Fruit fly (Drosophila melanogaster) whole organism, prepupa: ENCODE measurements around the gene Syt12.

ENCODE experiments used
- Blimp-1 ChIP-seq: fragments of 200-800 bp; sonication (Bioruptor generic); optimal IDR thresholded peaks from 3 replicates; lab custom pipeline; 2017; ENCODE audit warnings: missing biosample characterization, missing genetic modification characterization, mild to moderate bottlenecking, moderate library complexity, missing genetic modification reagents
- CG10631 ChIP-seq: fragments of 200-800 bp; sonication (Bioruptor generic); optimal IDR thresholded peaks from 2 replicates; lab custom pipeline; 2016; ENCODE audit warnings: missing biosample characterization, missing genetic modification characterization
- CG10669 ChIP-seq: fragments of 200-800 bp; sonication (Bioruptor generic); optimal IDR thresholded peaks from 3 replicates; lab custom pipeline; 2018; ENCODE audit warnings: missing biosample characterization, mild to moderate bottlenecking, missing genetic modification characterization, moderate library complexity
- CG11294 ChIP-seq: fragments of 200-800 bp; sonication (Bioruptor generic); IDR thresholded peaks from 2 replicates; pipeline ENCODE4 v1.3.6; 2022; ENCODE audit warnings: missing biosample characterization, missing genetic modification characterization
- CG11762 ChIP-seq: fragments of 200-800 bp; sonication (Bioruptor generic); optimal IDR thresholded peaks from 3 replicates; lab custom pipeline; 2016; ENCODE audit warnings: missing biosample characterization, missing genetic modification characterization; ENCODE audit not compliant: insufficient read depth
- CG11902 ChIP-seq: fragments of 200-800 bp; sonication (Bioruptor generic); optimal IDR thresholded peaks from 3 replicates; lab custom pipeline; 2016; ENCODE audit warnings: missing biosample characterization, missing genetic modification characterization
- CG15336 ChIP-seq: fragments of 200-800 bp; sonication (Bioruptor generic); IDR thresholded peaks from 2 replicates; pipeline ENCODE4 v1.3.6; 2022; ENCODE audit warnings: missing biosample characterization, missing genetic modification characterization
- CG1621 ChIP-seq: fragments of 200-800 bp; sonication (Bioruptor generic); optimal IDR thresholded peaks from 3 replicates; lab custom pipeline; 2018; ENCODE audit warnings: missing biosample characterization, mild to moderate bottlenecking, missing genetic modification characterization
- CG3032 ChIP-seq: fragments of 200-800 bp; optimal IDR thresholded peaks from 2 replicates; lab custom pipeline; 2019; ENCODE audit warnings: missing biosample characterization, mild to moderate bottlenecking, missing genetic modification characterization, moderate library complexity
- CG31627 ChIP-seq: fragments of 200-800 bp; sonication (Bioruptor generic); optimal IDR thresholded peaks from 3 replicates; lab custom pipeline; 2016; ENCODE audit warnings: missing biosample characterization, missing genetic modification characterization
- CG32006 ChIP-seq: fragments of 200-800 bp; sonication (Bioruptor generic); optimal IDR thresholded peaks from 3 replicates; lab custom pipeline; 2017; ENCODE audit warnings: missing biosample characterization, mild to moderate bottlenecking, missing genetic modification characterization
- CG34406 ChIP-seq: fragments of 200-800 bp; sonication (Bioruptor generic); optimal IDR thresholded peaks from 3 replicates; lab custom pipeline; 2016; ENCODE audit warnings: missing biosample characterization, missing genetic modification characterization
- CG6163 ChIP-seq: fragments of 200-800 bp; sonication (Bioruptor generic); IDR thresholded peaks from 3 replicates; pipeline ENCODE4 v1.3.6; 2022; ENCODE audit warnings: missing biosample characterization, missing genetic modification characterization
- CG6276 ChIP-seq: fragments of 200-800 bp; sonication (Bioruptor generic); optimal IDR thresholded peaks from 2 replicates; lab custom pipeline; 2017; ENCODE audit warnings: missing biosample characterization, mild to moderate bottlenecking, missing genetic modification characterization
- CG6854 ChIP-seq: fragments of 200-800 bp; sonication (Bioruptor generic); optimal IDR thresholded peaks from 2 replicates; lab custom pipeline; 2017; ENCODE audit warnings: missing biosample characterization, mild to moderate bottlenecking, missing genetic modification characterization
- CG8319 ChIP-seq: fragments of 200-800 bp; sonication (Bioruptor generic); optimal IDR thresholded peaks from 3 replicates; lab custom pipeline; 2016; ENCODE audit warnings: missing biosample characterization, missing genetic modification characterization
- CG9139 ChIP-seq: fragments of 200-800 bp; sonication (Bioruptor generic); optimal IDR thresholded peaks from 3 replicates; lab custom pipeline; 2017; ENCODE audit warnings: missing biosample characterization, mild to moderate bottlenecking, missing genetic modification characterization
- Eip75B ChIP-seq: fragments of 200-800 bp; sonication (Bioruptor generic); optimal IDR thresholded peaks from 3 replicates; lab custom pipeline; 2016; ENCODE audit warnings: missing biosample characterization, missing genetic modification characterization
- Eip93F ChIP-seq: fragments of 200-800 bp; sonication (Bioruptor generic); optimal IDR thresholded peaks from 2 replicates; lab custom pipeline; 2016; ENCODE audit warnings: missing biosample characterization, mild to moderate bottlenecking, missing genetic modification characterization
- Ets96B ChIP-seq: fragments of 200-800 bp; optimal IDR thresholded peaks from 2 replicates; lab custom pipeline; 2019; ENCODE audit warnings: missing biosample characterization, mild to moderate bottlenecking, missing genetic modification characterization, moderate library complexity
- Gug ChIP-seq: fragments of 200-800 bp; sonication (Bioruptor generic); IDR thresholded peaks from 2 replicates; pipeline ENCODE4 v1.3.6; 2022; ENCODE audit warnings: missing biosample characterization, missing genetic modification characterization
- Hr38 ChIP-seq: sonication (Bioruptor generic); optimal IDR thresholded peaks from 2 replicates; lab custom pipeline; 2016; ENCODE audit warnings: missing biosample characterization, missing genetic modification characterization
- Hr39 ChIP-seq: fragments of 200-800 bp; sonication (Bioruptor generic); optimal IDR thresholded peaks from 2 replicates; lab custom pipeline; 2016; ENCODE audit warnings: missing biosample characterization, missing genetic modification characterization
- Lpt ChIP-seq: fragments of 200-800 bp; sonication (Bioruptor generic); optimal IDR thresholded peaks from 3 replicates; lab custom pipeline; 2016; ENCODE audit warnings: missing biosample characterization, missing genetic modification characterization
- Met ChIP-seq: fragments of 200-800 bp; sonication (Bioruptor generic); optimal IDR thresholded peaks from 3 replicates; lab custom pipeline; 2016; ENCODE audit warnings: missing biosample characterization, missing genetic modification characterization
- OdsH ChIP-seq: fragments of 200-800 bp; sonication (Bioruptor generic); optimal IDR thresholded peaks from 3 replicates; lab custom pipeline; 2016; ENCODE audit warnings: missing biosample characterization, missing genetic modification characterization
- Smox ChIP-seq: fragments of 200-800 bp; sonication (Bioruptor generic); optimal IDR thresholded peaks from 3 replicates; lab custom pipeline; 2016; ENCODE audit warnings: missing biosample characterization, missing genetic modification characterization
- Sox102F ChIP-seq: fragments of 200-800 bp; sonication (Bioruptor generic); optimal IDR thresholded peaks from 2 replicates; lab custom pipeline; 2016; ENCODE audit warnings: missing biosample characterization, mild to moderate bottlenecking, missing genetic modification characterization
- Sox14 ChIP-seq: fragments of 200-800 bp; sonication (Bioruptor generic); optimal IDR thresholded peaks from 3 replicates; lab custom pipeline; 2016; ENCODE audit warnings: missing biosample characterization, missing genetic modification characterization
- Sox15 ChIP-seq: fragments of 200-800 bp; sonication (Bioruptor generic); optimal IDR thresholded peaks from 3 replicates; lab custom pipeline; 2016; ENCODE audit warnings: missing biosample characterization, missing genetic modification characterization
- achi ChIP-seq: fragments of 200-800 bp; sonication (Bioruptor generic); optimal IDR thresholded peaks from 3 replicates; lab custom pipeline; 2016; ENCODE audit warnings: missing biosample characterization, missing genetic modification characterization
- cyc ChIP-seq: fragments of 200-800 bp; sonication (Bioruptor generic); optimal IDR thresholded peaks from 3 replicates; lab custom pipeline; 2016; ENCODE audit warnings: missing biosample characterization, missing genetic modification characterization
- dac ChIP-seq: fragments of 200-800 bp; sonication (Bioruptor generic); optimal IDR thresholded peaks from 2 replicates; lab custom pipeline; 2017; ENCODE audit warnings: missing biosample characterization, mild to moderate bottlenecking, missing genetic modification characterization
- eg ChIP-seq: fragments of 200-800 bp; sonication (Bioruptor generic); IDR thresholded peaks from 3 replicates; pipeline ENCODE4 v1.3.6; 2022; ENCODE audit warnings: missing biosample characterization, missing genetic modification characterization
- esn ChIP-seq: fragments of 200-800 bp; sonication (Bioruptor generic); optimal IDR thresholded peaks from 2 replicates; lab custom pipeline; 2016; ENCODE audit warnings: missing biosample characterization, mild to moderate bottlenecking, missing genetic modification characterization, moderate library complexity
- fd59A ChIP-seq: fragments of 200-800 bp; sonication (Bioruptor generic); optimal IDR thresholded peaks from 2 replicates; lab custom pipeline; 2017; ENCODE audit warnings: missing biosample characterization, mild to moderate bottlenecking, missing genetic modification characterization, missing genetic modification reagents
- fd85E ChIP-seq: fragments of 200-800 bp; sonication (Bioruptor generic); optimal IDR thresholded peaks from 3 replicates; lab custom pipeline; 2016; ENCODE audit warnings: missing biosample characterization, missing genetic modification characterization
- lz ChIP-seq: fragments of 200-800 bp; sonication (Bioruptor generic); optimal IDR thresholded peaks from 3 replicates; lab custom pipeline; 2016; ENCODE audit warnings: missing biosample characterization, missing genetic modification characterization
- net ChIP-seq: fragments of 200-800 bp; sonication (Bioruptor generic); optimal IDR thresholded peaks from 3 replicates; lab custom pipeline; 2016; ENCODE audit warnings: missing biosample characterization, missing genetic modification characterization
- pdm3 ChIP-seq: fragments of 200-800 bp; sonication (Bioruptor generic); optimal IDR thresholded peaks from 3 replicates; lab custom pipeline; 2016; ENCODE audit warnings: missing biosample characterization, missing genetic modification characterization
- salr ChIP-seq, 2 experiments: fragments of 200-800 bp; sonication (Bioruptor generic); optimal IDR thresholded peaks; 3 replicates each; lab custom pipeline; 2016 to 2018; ENCODE audit warnings: missing biosample characterization in 2 of 2, missing genetic modification characterization in 2 of 2, mild to moderate bottlenecking in 1 of 2
- ss ChIP-seq, 2 experiments: fragments of 200-800 bp; sonication (Bioruptor generic); optimal IDR thresholded peaks; 2 replicates in 1 of 2; 3 replicates in 1 of 2; lab custom pipeline; 2017 to 2018; ENCODE audit warnings: mild to moderate bottlenecking in 2 of 2, missing biosample characterization in 2 of 2, missing genetic modification characterization in 2 of 2, moderate library complexity in 1 of 2
- svp ChIP-seq: fragments of 200-800 bp; sonication (Bioruptor generic); peaks from one replicate; lab custom pipeline; 2016; ENCODE audit warnings: missing biosample characterization, missing genetic modification characterization
- topi ChIP-seq: fragments of 200-800 bp; sonication (Bioruptor generic); optimal IDR thresholded peaks from 3 replicates; lab custom pipeline; 2016; ENCODE audit warnings: missing biosample characterization, missing genetic modification characterization
- vri ChIP-seq: fragments of 200-800 bp; sonication (Bioruptor generic); optimal IDR thresholded peaks from 3 replicates; lab custom pipeline; 2016; ENCODE audit warnings: missing biosample characterization, mild to moderate bottlenecking, missing genetic modification characterization

Syt12 gene

dm6 chrX:13329572-13330046 lies 29.4 kb upstream of the Syt12 start, which contains the start of gene Prx2 (continued):
- TF ChIP-seq cyc (GFP tag; lab: Kevin White, UChicago) (peak; percentile 26), topi (GFP tag; lab: Kevin White, UChicago) (peak; percentile 33), ss (GFP tag; optimal IDR thresholded peaks at IDR 0.05; lab: Kevin White, UChicago) (peak; percentile 0 to 49), Blimp-1 (no peak), lz (GFP tag; lab: Kevin White, UChicago) (peak; percentile 4), fd85E (GFP tag; lab: Kevin White, UChicago) (no peak), CG15336 (GFP tag; lab: Robert Waterston, UW) (peak; percentile 52; the same call in 1 of the 2 replicates), achi (GFP tag; lab: Kevin White, UChicago) (peak; percentile 26), Eip93F (GFP tag; lab: Kevin White, UChicago) (no peak), CG11902 (no peak), Smox (peak; percentile 6), CG11762 (GFP tag; lab: Kevin White, UChicago) (no peak), Met (GFP tag; lab: Kevin White, UChicago) (peak; percentile 35)

dm6 chrX:13331814-13332701 lies 27.0 kb upstream of the Syt12 start:
- TF ChIP-seq Lpt (GFP tag; lab: Kevin White, UChicago): peak; percentile 79
- TF ChIP-seq CG15336 (GFP tag; lab: Robert Waterston, UW): peak; percentile 89
- TF ChIP-seq esn: peak; percentile 89
- TF ChIP-seq CG31627 (GFP tag; lab: Kevin White, UChicago): peak; percentile 80
- TF ChIP-seq CG32006 (GFP tag; lab: Kevin White, UChicago): peak; percentile 93
- TF ChIP-seq CG11762 (GFP tag; lab: Kevin White, UChicago): peak; percentile 85
- TF ChIP-seq Met (GFP tag; lab: Kevin White, UChicago): peak; percentile 88
- TF ChIP-seq Blimp-1: peak; percentile 16
- TF ChIP-seq CG6276: peak; percentile 86
- TF ChIP-seq OdsH (GFP tag; lab: Kevin White, UChicago): peak; percentile 87
- peak; percentile 94 for TF ChIP-seq eg (GFP tag; lab: Robert Waterston, UW)
- TF ChIP-seq fd59A (GFP tag; lab: Kevin White, UChicago): peak; percentile 58
- peak; percentile 90 for TF ChIP-seq vri (GFP tag; lab: Kevin White, UChicago)
- TF ChIP-seq fd85E (GFP tag; lab: Kevin White, UChicago): peak; percentile 28
- peak; percentile 65 to 69 for TF ChIP-seq salr (GFP tag; optimal IDR thresholded peaks at IDR 0.05; lab: Kevin White, UChicago)
- TF ChIP-seq Hr39: peak; percentile 83
- TF ChIP-seq dac (GFP tag; lab: Kevin White, UChicago): peak; percentile 85
- TF ChIP-seq Sox102F (GFP tag; lab: Kevin White, UChicago): peak; percentile 86
- peak; percentile 66 for TF ChIP-seq CG8319 (GFP tag; lab: Kevin White, UChicago)
- TF ChIP-seq Gug (GFP tag; lab: Robert Waterston, UW): peak; percentile 84
- TF ChIP-seq CG1621 (tag; lab: Kevin White, UChicago): peak; percentile 73
- peak; percentile 32 for TF ChIP-seq Eip93F (GFP tag; lab: Kevin White, UChicago)
- TF ChIP-seq achi (GFP tag; lab: Kevin White, UChicago): peak; percentile 79
- TF ChIP-seq CG10631 (GFP tag; lab: Kevin White, UChicago): peak; percentile 76
- no peak for TF ChIP-seq Hr38
- TF ChIP-seq topi (GFP tag; lab: Kevin White, UChicago): peak; percentile 89
- TF ChIP-seq CG3032: peak; percentile 73
- peak; percentile 85 for TF ChIP-seq CG34406 (GFP tag; lab: Kevin White, UChicago)
- peak; percentile 86 for TF ChIP-seq net (GFP tag; lab: Kevin White, UChicago)
- TF ChIP-seq Sox15: peak; percentile 75
- TF ChIP-seq CG11294 (GFP tag; lab: Robert Waterston, UW): peak; percentile 78; the same call in 1 of the 2 replicates
- TF ChIP-seq Eip75B: peak; percentile 89
- peak; percentile 92 for TF ChIP-seq svp (GFP tag; lab: Kevin White, UChicago)
- peak; percentile 86 for TF ChIP-seq pdm3 (GFP tag; lab: Kevin White, UChicago)
- TF ChIP-seq Ets96B (tag; lab: Kevin White, UChicago): peak; percentile 72
- peak; percentile 43 to 66 for TF ChIP-seq ss (GFP tag; optimal IDR thresholded peaks at IDR 0.05; lab: Kevin White, UChicago)
- TF ChIP-seq CG6854: peak; percentile 12
- peak; percentile 2 for TF ChIP-seq CG9139
- peak; percentile 82 for TF ChIP-seq Smox
- peak; percentile 69 for TF ChIP-seq CG11902
- TF ChIP-seq CG10669: peak; percentile 84
- peak; percentile 93 for TF ChIP-seq CG6163 (GFP tag; lab: Robert Waterston, UW)
- TF ChIP-seq Sox14 (GFP tag; lab: Kevin White, UChicago): peak; percentile 86
